Worm (Caenorhabditis elegans) whole organism, late embryonic: ENCODE measurements around the gene ivd-1.

Experiments used
- C08G9.2 ChIP-seq: sonication (generic microtip); optimal IDR thresholded peaks from 2 replicates; lab custom pipeline; 2016; ENCODE audit warnings: mild to moderate bottlenecking, missing genetic modification characterization, moderate library complexity, missing compliant biosample characterization
- C38D4.7 ChIP-seq: fragments of 200-800 bp; sonication (Bioruptor generic); optimal IDR thresholded peaks from 2 replicates; lab custom pipeline; 2018; ENCODE audit warnings: mild to moderate bottlenecking, missing genetic modification characterization, moderate library complexity, missing compliant biosample characterization
- F13H6.1 ChIP-seq: sonication (generic microtip); optimal IDR thresholded peaks from 2 replicates; lab custom pipeline; 2016; ENCODE audit warnings: missing genetic modification characterization, missing compliant biosample characterization
- K02D7.2 ChIP-seq: sonication (generic microtip); optimal IDR thresholded peaks from 2 replicates; lab custom pipeline; 2017; ENCODE audit warnings: mild to moderate bottlenecking, missing genetic modification characterization, missing compliant biosample characterization
- K09A11.1 ChIP-seq: sonication (generic microtip); optimal IDR thresholded peaks from 2 replicates; lab custom pipeline; 2017; ENCODE audit warnings: antibody characterized with exemption, mild to moderate bottlenecking, missing genetic modification characterization, missing compliant biosample characterization; ENCODE audit not compliant: insufficient read depth
- T23F11.4 ChIP-seq: fragments of 200-800 bp; sonication (Bioruptor generic); optimal IDR thresholded peaks from 2 replicates; lab custom pipeline; 2018; ENCODE audit warnings: mild to moderate bottlenecking, missing genetic modification characterization, missing compliant biosample characterization
- Y22D7AL.16 ChIP-seq: sonication (generic microtip); optimal IDR thresholded peaks from 2 replicates; lab custom pipeline; 2016; ENCODE audit warnings: missing genetic modification characterization, missing compliant biosample characterization
- ahr-1 ChIP-seq: sonication (generic microtip); optimal IDR thresholded peaks from 2 replicates; lab custom pipeline; 2016; ENCODE audit warnings: missing genetic modification characterization, missing compliant biosample characterization
- ceh-14 ChIP-seq: sonication (generic microtip); optimal IDR thresholded peaks from 2 replicates; lab custom pipeline; 2016; ENCODE audit warnings: missing genotype, missing genetic modification characterization, missing compliant biosample characterization
- ceh-18 ChIP-seq: sonication (generic microtip); optimal IDR thresholded peaks from 2 replicates; lab custom pipeline; 2016; ENCODE audit warnings: missing genetic modification characterization, missing compliant biosample characterization
- ceh-19 ChIP-seq: fragments of 200-800 bp; sonication (Bioruptor generic); optimal IDR thresholded peaks from 2 replicates; lab custom pipeline; 2018; ENCODE audit warnings: mild to moderate bottlenecking, missing genetic modification characterization, missing compliant biosample characterization
- ceh-22 ChIP-seq: sonication (generic microtip); optimal IDR thresholded peaks from 2 replicates; lab custom pipeline; 2017; ENCODE audit warnings: missing biosample characterization, missing genetic modification characterization
- ceh-24 ChIP-seq: sonication (generic microtip); optimal IDR thresholded peaks from 2 replicates; lab custom pipeline; 2016; ENCODE audit warnings: mild to moderate bottlenecking, missing genetic modification characterization, missing compliant biosample characterization
- ceh-30 ChIP-seq: fragments of 150-350 bp; optimal IDR thresholded peaks from 2 replicates; lab custom pipeline; 2014; ENCODE audit warnings: missing biosample characterization, missing genetic modification characterization
- ceh-31 ChIP-seq: sonication (generic microtip); optimal IDR thresholded peaks from 2 replicates; lab custom pipeline; 2016; ENCODE audit warnings: missing genetic modification characterization, missing compliant biosample characterization
- ceh-34 ChIP-seq: sonication (generic microtip); optimal IDR thresholded peaks from 2 replicates; lab custom pipeline; 2016; ENCODE audit warnings: mild to moderate bottlenecking, missing genetic modification characterization, missing compliant biosample characterization
- ceh-45 ChIP-seq: fragments of 200-800 bp; sonication (Bioruptor generic); IDR thresholded peaks from 2 replicates; pipeline ENCODE4 v1.3.6; 2022; ENCODE audit warnings: missing genetic modification reagents, missing genetic modification characterization, missing compliant biosample characterization
- ceh-6 ChIP-seq: fragments of 200-800 bp; sonication (Bioruptor generic); optimal IDR thresholded peaks from 2 replicates; lab custom pipeline; 2018; ENCODE audit warnings: mild to moderate bottlenecking, missing genetic modification characterization, missing compliant biosample characterization
- ceh-9 ChIP-seq: sonication (generic microtip); optimal IDR thresholded peaks from 2 replicates; lab custom pipeline; 2016; ENCODE audit warnings: mild to moderate bottlenecking, missing genetic modification characterization, inconsistent platforms, missing compliant biosample characterization
- che-1 ChIP-seq: sonication (generic microtip); optimal IDR thresholded peaks from 2 replicates; lab custom pipeline; 2016; ENCODE audit warnings: mild to moderate bottlenecking, missing genetic modification characterization, missing compliant biosample characterization
- dmd-4 ChIP-seq: sonication (generic microtip); optimal IDR thresholded peaks from 2 replicates; lab custom pipeline; 2016; ENCODE audit warnings: borderline replicate concordance, missing genetic modification characterization, missing compliant biosample characterization
- dve-1 ChIP-seq: sonication (generic microtip); optimal IDR thresholded peaks from 2 replicates; lab custom pipeline; 2017; ENCODE audit warnings: antibody characterized with exemption, mild to moderate bottlenecking, missing genetic modification characterization, missing compliant biosample characterization
- elt-2 ChIP-seq: sonication (generic microtip); optimal IDR thresholded peaks from 2 replicates; lab custom pipeline; 2016; ENCODE audit warnings: missing genetic modification reagents, missing genetic modification characterization, missing compliant biosample characterization
- elt-4 ChIP-seq: sonication (generic microtip); optimal IDR thresholded peaks from 2 replicates; lab custom pipeline; 2016; ENCODE audit warnings: missing genetic modification characterization, missing compliant biosample characterization
- eyg-1 ChIP-seq: sonication (generic microtip); optimal IDR thresholded peaks from 2 replicates; lab custom pipeline; 2016; ENCODE audit warnings: missing genotype, missing genetic modification characterization, missing compliant biosample characterization
- fkh-6 ChIP-seq: sonication (generic microtip); optimal IDR thresholded peaks from 2 replicates; lab custom pipeline; 2016; ENCODE audit warnings: missing genetic modification characterization, missing compliant biosample characterization
- gmeb-2 ChIP-seq: sonication (generic microtip); optimal IDR thresholded peaks from 2 replicates; lab custom pipeline; 2016; ENCODE audit warnings: missing genetic modification characterization, inconsistent platforms, missing compliant biosample characterization
- hlh-13 ChIP-seq: fragments of 200-800 bp; sonication (Bioruptor generic); optimal IDR thresholded peaks from 2 replicates; lab custom pipeline; 2018; ENCODE audit warnings: mild to moderate bottlenecking, missing genetic modification characterization, missing compliant biosample characterization
- hlh-6 ChIP-seq: sonication (generic microtip); optimal IDR thresholded peaks from 2 replicates; lab custom pipeline; 2016; ENCODE audit warnings: missing genotype, missing genetic modification characterization, missing compliant biosample characterization
- hlh-8 ChIP-seq: sonication (generic microtip); optimal IDR thresholded peaks from 2 replicates; lab custom pipeline; 2016; ENCODE audit warnings: missing genotype, missing genetic modification characterization, missing compliant biosample characterization
- lim-6 ChIP-seq: sonication (generic microtip); optimal IDR thresholded peaks from 2 replicates; lab custom pipeline; 2016; ENCODE audit warnings: missing genetic modification characterization, missing compliant biosample characterization
- mec-3 ChIP-seq: sonication (generic microtip); optimal IDR thresholded peaks from 2 replicates; lab custom pipeline; 2016; ENCODE audit warnings: borderline replicate concordance, missing genetic modification characterization, missing compliant biosample characterization
- nfya-1 ChIP-seq: sonication (generic microtip); optimal IDR thresholded peaks from 2 replicates; lab custom pipeline; 2017; ENCODE audit warnings: missing genetic modification characterization, mild to moderate bottlenecking, missing compliant biosample characterization, antibody characterized with exemption, moderate library complexity
- nhr-11 ChIP-seq: fragments of 150-350 bp; optimal IDR thresholded peaks from 2 replicates; lab custom pipeline; 2014; ENCODE audit warnings: missing biosample characterization, missing genetic modification characterization
- nhr-232 ChIP-seq: sonication (generic microtip); optimal IDR thresholded peaks from 2 replicates; lab custom pipeline; 2016; ENCODE audit warnings: missing genetic modification characterization, missing compliant biosample characterization
- odd-2 ChIP-seq: sonication (generic microtip); optimal IDR thresholded peaks from 2 replicates; lab custom pipeline; 2017; ENCODE audit warnings: antibody characterized with exemption, mild to moderate bottlenecking, missing genetic modification characterization, missing compliant biosample characterization
- pag-3 ChIP-seq: sonication (generic microtip); optimal IDR thresholded peaks from 2 replicates; lab custom pipeline; 2016; ENCODE audit warnings: missing compliant biosample characterization, missing genetic modification characterization, borderline replicate concordance
- pax-1 ChIP-seq: fragments of 150-350 bp; optimal IDR thresholded peaks from 2 replicates; lab custom pipeline; 2014; ENCODE audit warnings: missing biosample characterization, missing genetic modification characterization
- pha-4 ChIP-seq: fragments of 150-350 bp; optimal IDR thresholded peaks from 2 replicates; lab custom pipeline; 2018; ENCODE audit warnings: missing biosample characterization, missing genetic modification reagents, missing genetic modification characterization
- pros-1 ChIP-seq: fragments of 150-350 bp; optimal IDR thresholded peaks from 2 replicates; lab custom pipeline; 2014; ENCODE audit warnings: missing biosample characterization, missing genetic modification reagents, missing genetic modification characterization
- ref-2 ChIP-seq: sonication (generic microtip); optimal IDR thresholded peaks from 2 replicates; lab custom pipeline; 2016; ENCODE audit warnings: missing genetic modification characterization, missing compliant biosample characterization
- sdc-2 ChIP-seq: sonication (generic microtip); optimal IDR thresholded peaks from 2 replicates; lab custom pipeline; 2016; ENCODE audit warnings: missing genotype, missing genetic modification characterization, missing compliant biosample characterization
- sox-2 ChIP-seq: fragments of 200-800 bp; sonication (Bioruptor generic); IDR thresholded peaks from 2 replicates; pipeline ENCODE4 v1.3.6; 2022; ENCODE audit warnings: missing genetic modification reagents, missing genetic modification characterization, missing compliant biosample characterization
- syd-9 ChIP-seq: sonication (generic microtip); optimal IDR thresholded peaks from 2 replicates; lab custom pipeline; 2016; ENCODE audit warnings: mild to moderate bottlenecking, missing genetic modification characterization, moderate library complexity, missing compliant biosample characterization
- tbx-2 ChIP-seq: sonication (generic microtip); optimal IDR thresholded peaks from 2 replicates; lab custom pipeline; 2016; ENCODE audit warnings: missing genetic modification characterization, missing compliant biosample characterization
- tbx-7 ChIP-seq: sonication (generic microtip); optimal IDR thresholded peaks from 2 replicates; lab custom pipeline; 2016; ENCODE audit warnings: missing genotype, missing genetic modification characterization, missing compliant biosample characterization
- ttx-3 ChIP-seq: sonication (generic microtip); optimal IDR thresholded peaks from 2 replicates; lab custom pipeline; 2016; ENCODE audit warnings: missing genetic modification reagents, missing genetic modification characterization, missing compliant biosample characterization
- unc-42 ChIP-seq: sonication (generic microtip); optimal IDR thresholded peaks from 2 replicates; lab custom pipeline; 2016; ENCODE audit warnings: missing genotype, missing genetic modification characterization, missing compliant biosample characterization
- unc-55 ChIP-seq: sonication (generic microtip); optimal IDR thresholded peaks from 2 replicates; lab custom pipeline; 2017; ENCODE audit warnings: missing biosample characterization, missing genetic modification reagents, missing genetic modification characterization
- zip-5 ChIP-seq: sonication (generic microtip); optimal IDR thresholded peaks from 2 replicates; lab custom pipeline; 2016; ENCODE audit warnings: missing genetic modification characterization, missing compliant biosample characterization
- ztf-16 ChIP-seq: sonication (generic microtip); optimal IDR thresholded peaks from 2 replicates; lab custom pipeline; 2017; ENCODE audit warnings: missing genetic modification characterization, missing compliant biosample characterization

ivd-1 gene

DNA sequence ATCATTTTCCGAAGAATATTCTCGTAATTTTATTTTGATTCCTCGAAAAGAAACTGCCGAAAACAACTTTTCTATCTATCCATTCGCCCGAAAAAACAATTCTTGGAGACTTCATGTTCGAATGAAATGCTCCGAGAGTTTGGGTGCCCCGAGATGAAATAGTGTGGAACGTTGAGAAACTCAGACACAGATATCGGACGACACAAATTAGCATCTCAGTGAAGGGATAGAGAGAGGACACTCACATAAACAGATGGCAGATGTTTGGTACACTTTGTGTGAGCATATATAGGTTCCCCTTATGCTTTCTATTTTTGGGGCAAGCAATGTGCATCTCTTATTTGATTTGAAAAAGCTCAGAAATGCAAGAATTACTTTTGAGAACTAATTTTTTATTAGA is 9.8 kb downstream of the ivd-1 start:
- peak; percentile 36 for TF ChIP-seq nfya-1 (tag; lab: Kevin White, UChicago)
- TF ChIP-seq hlh-8, result peak; percentile 53
- TF ChIP-seq pag-3 (tag; lab: Kevin White, UChicago), result no peak
- peak; percentile 9 for TF ChIP-seq unc-42 (tag; lab: Kevin White, UChicago)
- TF ChIP-seq, all 69 proteins: peak for 3

DNA sequence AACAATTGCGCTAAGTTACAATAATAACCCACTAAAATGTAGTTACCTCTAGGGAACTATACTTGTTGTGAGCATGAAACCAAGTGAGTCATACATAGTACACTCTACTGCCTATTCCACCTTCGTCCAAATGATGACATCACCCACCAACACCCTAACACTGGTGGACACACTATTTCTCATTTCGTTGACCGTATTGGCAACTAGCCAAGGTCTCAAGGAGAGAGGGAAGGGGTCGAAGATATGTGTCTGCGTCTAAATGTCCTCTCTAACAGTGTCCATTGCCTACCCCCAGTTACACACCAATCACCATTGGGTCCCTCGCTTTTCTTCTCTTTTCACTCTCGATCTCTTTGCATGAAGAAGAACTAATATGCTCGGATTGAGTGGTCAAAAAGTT is 10.7 kb downstream of the ivd-1 start:
- TF ChIP-seq fkh-6 (tag; lab: Kevin White, UChicago), result no peak
- TF ChIP-seq hlh-8, result no peak
- TF ChIP-seq gmeb-2 (tag; lab: Kevin White, UChicago), result no peak
- no peak for TF ChIP-seq ceh-14 (tag; lab: Kevin White, UChicago)
- no peak for TF ChIP-seq hlh-6
- no peak for TF ChIP-seq odd-2 (tag; lab: Kevin White, UChicago)
- no peak for TF ChIP-seq C08G9.2 (tag; lab: Kevin White, UChicago)
- TF ChIP-seq ref-2 (tag; lab: Kevin White, UChicago), result peak; percentile 61
- TF ChIP-seq ttx-3 (tag; lab: Kevin White, UChicago), result no peak
- no peak for TF ChIP-seq lim-6 (tag; lab: Kevin White, UChicago)
- no peak for TF ChIP-seq ceh-9 (tag; lab: Kevin White, UChicago)
- TF ChIP-seq C38D4.7, result no peak
- TF ChIP-seq ceh-31 (tag; lab: Kevin White, UChicago), result peak; percentile 18
- TF ChIP-seq nhr-232 (tag; lab: Kevin White, UChicago), result no peak
- TF ChIP-seq ceh-24 (tag; lab: Kevin White, UChicago), result no peak
- TF ChIP-seq zip-5 (tag; lab: Kevin White, UChicago), result no peak
- TF ChIP-seq elt-4, result no peak
- no peak for TF ChIP-seq sdc-2
- TF ChIP-seq syd-9 (tag; lab: Kevin White, UChicago), result no peak
- TF ChIP-seq dmd-4 (tag; lab: Kevin White, UChicago), result no peak
- TF ChIP-seq sox-2, result no peak
- TF ChIP-seq unc-55 (GFP tag; lab: Kevin White, UChicago), result peak; percentile 18
- no peak for TF ChIP-seq K02D7.2
- no peak for TF ChIP-seq ceh-19
- TF ChIP-seq ceh-45 (GFP tag; lab: Robert Waterston, UW), result no peak
- TF ChIP-seq dve-1 (tag; lab: Kevin White, UChicago), result no peak
- no peak for TF ChIP-seq che-1 (tag; lab: Kevin White, UChicago)
- no peak for TF ChIP-seq pag-3 (tag; lab: Kevin White, UChicago)
- TF ChIP-seq ztf-16 (tag; lab: Kevin White, UChicago), result no peak
- no peak for TF ChIP-seq ceh-34 (tag; lab: Kevin White, UChicago)
- no peak for TF ChIP-seq K09A11.1 (tag; lab: Kevin White, UChicago)
- TF ChIP-seq pax-1 (tag; lab: Kevin White, UChicago), result no peak
- TF ChIP-seq unc-42 (tag; lab: Kevin White, UChicago), result no peak
- no peak for TF ChIP-seq hlh-13 (GFP tag; lab: Kevin White, UChicago)
- TF ChIP-seq tbx-2 (tag; lab: Kevin White, UChicago), result peak; percentile 26
- no peak for TF ChIP-seq ceh-6
- TF ChIP-seq tbx-7, result no peak
- no peak for TF ChIP-seq ahr-1 (tag; lab: Kevin White, UChicago)
- TF ChIP-seq ceh-30 (tag; lab: Kevin White, UChicago), result no peak
- TF ChIP-seq pros-1 (tag; lab: Kevin White, UChicago), result no peak
- TF ChIP-seq eyg-1 (tag; lab: Kevin White, UChicago), result no peak
- no peak for TF ChIP-seq F13H6.1 (tag; lab: Kevin White, UChicago)
- no peak for TF ChIP-seq T23F11.4 (GFP tag; lab: Kevin White, UChicago)
- peak; percentile 74 for TF ChIP-seq nfya-1 (tag; lab: Kevin White, UChicago)
- no peak for TF ChIP-seq pha-4
- peak; percentile 16 for TF ChIP-seq Y22D7AL.16
- no peak for TF ChIP-seq elt-2 (tag; lab: Kevin White, UChicago)
- no peak for TF ChIP-seq nhr-11 (tag; lab: Kevin White, UChicago)
- no peak for TF ChIP-seq ceh-18
- TF ChIP-seq ceh-22 (tag; lab: Kevin White, UChicago), result no peak
- no peak for TF ChIP-seq mec-3 (tag; lab: Kevin White, UChicago)
